Fruit fly (Drosophila melanogaster) S2 (cell line): ENCODE measurements around the gene Ptx1.

Experiments used
- CG8478 ChIP-seq: fragments of >200 bp; optimal IDR thresholded peaks from 2 replicates; lab custom pipeline; 2018
- CTCF ChIP-seq, 2 experiments: fragments of >200 bp; optimal IDR thresholded peaks; 2 replicates each; lab custom pipeline; 2018

DNA sequence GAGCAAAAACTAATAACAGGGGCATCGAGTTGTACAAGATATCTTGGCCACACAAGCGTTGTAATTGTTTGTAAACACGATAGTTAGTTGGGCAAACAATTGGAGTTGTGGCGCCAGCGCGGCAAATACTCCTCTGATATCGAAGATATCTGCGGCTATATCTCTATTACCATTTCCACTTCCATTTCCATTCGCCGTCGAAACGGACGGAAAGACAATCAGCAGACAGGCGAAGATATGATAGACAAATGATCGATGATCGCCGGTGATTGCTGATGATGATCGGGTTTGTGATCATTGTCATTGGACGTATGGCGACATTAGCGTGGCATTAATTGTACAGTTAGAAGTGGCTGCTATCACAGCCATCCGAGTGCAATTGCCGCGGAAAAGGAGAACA, 12.9 kb downstream of the Ptx1 start:
- TF ChIP-seq CTCF (optimal IDR thresholded peaks at IDR 0.05; lab: Kevin White, UChicago) (no peak), CG8478 (lab: Kevin White, UChicago) (no peak)
